Worm (Caenorhabditis elegans) whole organism, L2 larva: ENCODE data around the gene xpf-1.

Experiments used
- C34F6.9 ChIP-seq: fragments of 150-350 bp; optimal IDR thresholded peaks from 2 replicates; lab custom pipeline; 2014; ENCODE audit warnings: missing biosample characterization, missing genetic modification characterization
- F13H6.1 ChIP-seq: sonication (generic microtip); optimal IDR thresholded peaks from 2 replicates; lab custom pipeline; 2016; ENCODE audit warnings: missing genetic modification characterization, missing compliant biosample characterization
- R02D3.7 ChIP-seq: fragments of 150-350 bp; optimal IDR thresholded peaks from 2 replicates; lab custom pipeline; 2014; ENCODE audit warnings: missing biosample characterization, missing genetic modification characterization
- Y55F3AM.14 ChIP-seq: fragments of 200-800 bp; sonication (Bioruptor generic); optimal IDR thresholded peaks from 2 replicates; lab custom pipeline; 2018; ENCODE audit warnings: mild to moderate bottlenecking, missing genetic modification characterization, missing compliant biosample characterization
- ZK546.5 ChIP-seq: sonication (generic microtip); optimal IDR thresholded peaks from 2 replicates; lab custom pipeline; 2017; ENCODE audit warnings: missing biosample characterization, missing genetic modification characterization
- ama-1 ChIP-seq: fragments of 150-350 bp; optimal IDR thresholded peaks from 2 replicates; lab custom pipeline; 2018; ENCODE audit warnings: inconsistent platforms
- blmp-1 ChIP-seq: sonication (generic microtip); optimal IDR thresholded peaks from 2 replicates; lab custom pipeline; 2017; ENCODE audit warnings: missing genetic modification characterization, mild to moderate bottlenecking, missing compliant biosample characterization, antibody characterized with exemption, moderate library complexity; ENCODE audit not compliant: insufficient read depth
- ceh-16 ChIP-seq: fragments of 150-350 bp; optimal IDR thresholded peaks from 2 replicates; lab custom pipeline; 2014; ENCODE audit warnings: missing biosample characterization, missing genetic modification characterization
- crh-2 ChIP-seq: sonication (generic microtip); optimal IDR thresholded peaks from 2 replicates; lab custom pipeline; 2017; ENCODE audit warnings: missing biosample characterization, missing genetic modification characterization
- egl-27 ChIP-seq: sonication (generic microtip); optimal IDR thresholded peaks from 3 replicates; lab custom pipeline; 2017; ENCODE audit warnings: missing biosample characterization, missing genetic modification reagents, missing genetic modification characterization
- elt-1 ChIP-seq: fragments of 150-350 bp; optimal IDR thresholded peaks from 2 replicates; lab custom pipeline; 2014; ENCODE audit warnings: missing biosample characterization, missing genetic modification characterization
- elt-3 ChIP-seq: sonication (generic microtip); optimal IDR thresholded peaks from 2 replicates; lab custom pipeline; 2017; ENCODE audit warnings: missing biosample characterization, missing genetic modification characterization
- fos-1 ChIP-seq: fragments of 150-350 bp; optimal IDR thresholded peaks from 2 replicates; lab custom pipeline; 2014; ENCODE audit warnings: missing biosample characterization, missing genetic modification characterization
- gmeb-1 ChIP-seq: fragments of 150-350 bp; optimal IDR thresholded peaks from 2 replicates; lab custom pipeline; 2014; ENCODE audit warnings: missing biosample characterization, missing genetic modification characterization
- lsy-2 ChIP-seq, 2 experiments: fragments of 150-350 bp in 1 of 2; sonication (generic microtip) in 1 of 2; optimal IDR thresholded peaks; 2 replicates each; lab custom pipeline; 2014 to 2017; ENCODE audit warnings: missing biosample characterization in 2 of 2, missing genetic modification characterization in 2 of 2
- mbf-1 ChIP-seq: sonication (generic microtip); optimal IDR thresholded peaks from 2 replicates; lab custom pipeline; 2017; ENCODE audit warnings: missing biosample characterization, missing genetic modification characterization
- mdl-1 ChIP-seq, 2 experiments: fragments of 150-350 bp in 1 of 2; sonication (generic microtip) in 1 of 2; optimal IDR thresholded peaks; 2 replicates each; lab custom pipeline; 2017; ENCODE audit warnings: missing biosample characterization in 2 of 2, missing genetic modification characterization in 2 of 2
- nhr-12 ChIP-seq: fragments of 150-350 bp; optimal IDR thresholded peaks from 2 replicates; lab custom pipeline; 2014; ENCODE audit warnings: missing biosample characterization, missing genetic modification characterization
- nhr-129 ChIP-seq: fragments of 150-350 bp; optimal IDR thresholded peaks from 2 replicates; lab custom pipeline; 2014; ENCODE audit warnings: missing biosample characterization, missing genetic modification characterization
- nhr-21 ChIP-seq: fragments of 150-350 bp; optimal IDR thresholded peaks from 2 replicates; lab custom pipeline; 2014; ENCODE audit warnings: missing biosample characterization, missing genetic modification characterization
- nhr-25 ChIP-seq: fragments of 150-350 bp; sonication (generic microtip); optimal IDR thresholded peaks from 3 replicates; lab custom pipeline; 2014; ENCODE audit warnings: missing biosample characterization, missing genetic modification characterization
- nhr-6 ChIP-seq: fragments of 150-350 bp; optimal IDR thresholded peaks from 2 replicates; lab custom pipeline; 2014; ENCODE audit warnings: missing biosample characterization, missing genetic modification characterization
- nhr-77 ChIP-seq: fragments of 150-350 bp; optimal IDR thresholded peaks from 2 replicates; lab custom pipeline; 2014; ENCODE audit warnings: missing biosample characterization, missing genetic modification characterization
- sma-3 ChIP-seq: sonication (generic microtip); optimal IDR thresholded peaks from 2 replicates; lab custom pipeline; 2016; ENCODE audit warnings: missing genetic modification reagents, missing genetic modification characterization, missing compliant biosample characterization
- sma-9 ChIP-seq, 2 experiments: fragments of 150-350 bp in 1 of 2; sonication (generic microtip) in 1 of 2; optimal IDR thresholded peaks; 2 replicates each; lab custom pipeline; 2014 to 2016; ENCODE audit warnings: missing genetic modification characterization in 2 of 2, mild to moderate bottlenecking in 1 of 2, missing biosample characterization in 1 of 2, missing compliant biosample characterization in 1 of 2, missing genetic modification reagents in 1 of 2, moderate library complexity in 1 of 2
- snpc-4 ChIP-seq: fragments of 150-350 bp; optimal IDR thresholded peaks from 2 replicates; lab custom pipeline; 2014; ENCODE audit warnings: missing biosample characterization, missing genetic modification characterization
- zag-1 ChIP-seq: fragments of 150-350 bp; optimal IDR thresholded peaks from 2 replicates; lab custom pipeline; 2014; ENCODE audit warnings: missing biosample characterization, missing genetic modification characterization
- ztf-1 ChIP-seq: fragments of 200-800 bp; sonication (Bioruptor generic); conservative IDR thresholded peaks from 2 replicates; pipeline ENCODE4 v1.3.6; 2022; ENCODE audit warnings: missing genetic modification characterization, missing compliant biosample characterization
- ztf-11 ChIP-seq: sonication (generic microtip); optimal IDR thresholded peaks from 2 replicates; lab custom pipeline; 2017; ENCODE audit warnings: missing biosample characterization, missing genetic modification characterization
- ztf-4 ChIP-seq: fragments of 150-350 bp; optimal IDR thresholded peaks from 2 replicates; lab custom pipeline; 2014; ENCODE audit warnings: missing biosample characterization, missing genetic modification characterization

The xpf-1 gene

DNA sequence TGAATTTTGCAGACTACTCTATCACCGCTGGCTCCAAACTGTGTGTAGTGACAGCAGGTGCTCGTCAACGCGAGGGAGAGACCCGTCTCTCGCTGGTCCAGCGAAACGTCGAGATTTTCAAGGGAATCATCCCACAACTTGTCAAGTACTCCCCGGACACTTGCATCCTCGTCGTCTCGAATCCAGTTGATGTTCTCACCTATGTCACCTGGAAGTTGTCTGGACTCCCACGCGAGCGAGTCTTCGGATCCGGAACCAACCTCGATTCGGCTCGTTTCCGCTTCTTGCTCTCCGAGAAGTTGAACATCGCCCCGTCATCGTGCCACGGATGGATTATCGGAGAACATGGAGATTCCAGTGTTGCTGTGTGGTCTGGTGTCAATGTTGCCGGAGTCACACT lies 29.6 kb downstream of the xpf-1 start:
- no peak for TF ChIP-seq ceh-16
- TF ChIP-seq nhr-129 = no peak
- TF ChIP-seq crh-2 (tag; lab: Kevin White, UChicago) = no peak
- no peak for TF ChIP-seq blmp-1 (tag; lab: Kevin White, UChicago)
- no peak for TF ChIP-seq mbf-1
- TF ChIP-seq gmeb-1 (tag; lab: Kevin White, UChicago) = no peak
- no peak for TF ChIP-seq R02D3.7
- TF ChIP-seq C34F6.9 = no peak
- TF ChIP-seq ztf-4 (tag; lab: Kevin White, UChicago) = no peak
- TF ChIP-seq, all 48 proteins: peak for 0

DNA sequence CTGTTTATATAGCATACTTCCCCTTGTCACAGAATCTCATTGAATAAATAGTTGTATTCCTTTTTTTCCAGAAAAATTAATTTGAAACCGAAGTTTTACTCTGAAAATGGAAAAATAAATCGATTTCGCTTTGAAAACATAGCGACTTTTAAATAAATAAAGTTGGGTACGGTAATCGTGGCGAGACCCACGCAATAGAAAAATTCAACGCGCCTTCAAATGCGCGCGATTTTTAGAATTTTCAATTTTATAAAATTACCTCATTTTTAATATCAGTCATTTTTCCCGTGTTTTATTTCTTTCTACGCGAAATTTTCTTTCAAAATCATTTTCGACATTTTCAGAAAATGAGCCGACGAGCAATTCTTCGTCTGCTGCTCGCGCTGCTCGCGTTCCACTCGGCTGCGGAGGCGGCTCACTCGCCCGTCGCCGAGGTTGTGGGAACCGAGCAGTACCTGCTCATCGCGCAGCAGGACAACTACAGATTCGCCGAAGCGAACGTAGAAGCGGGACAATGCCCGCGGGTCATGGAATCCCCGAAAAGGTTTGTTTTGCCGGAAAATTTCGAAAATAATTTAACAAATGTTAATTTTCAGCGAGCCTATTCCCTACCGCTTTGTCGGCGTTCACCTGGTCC lies 30.6 kb downstream of the xpf-1 start, which contains the start of gene F13D12.5:
Gene F13D12.5 (plus strand): TSS at position 345 of the 637 bp plus-strand sequence.
- TF ChIP-seq egl-27 (tag; lab: Kevin White, UChicago) (no peak), ztf-4 (tag; lab: Kevin White, UChicago) (peak; percentile 38), nhr-129 (no peak)

DNA sequence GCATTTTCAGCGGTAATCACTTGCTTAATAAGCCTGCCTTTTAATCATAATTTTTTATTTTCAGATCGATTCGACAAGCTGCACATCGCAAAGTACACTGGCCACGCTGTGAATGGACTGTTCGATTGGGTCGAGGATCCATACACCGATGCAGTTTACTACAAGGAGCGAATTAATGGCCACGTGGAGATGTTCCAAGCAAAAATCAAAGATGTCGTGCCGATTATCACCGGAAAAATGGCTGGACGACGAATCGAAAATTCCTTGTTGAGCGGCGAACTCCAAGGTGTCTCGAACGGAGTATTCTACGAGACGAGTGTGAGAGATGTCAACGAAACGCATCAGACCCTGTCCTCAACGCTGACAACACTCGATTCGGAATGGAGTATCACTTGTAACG lies 31.5 kb downstream of the xpf-1 start:
- TF ChIP-seq R02D3.7 (no peak), nhr-6 (tag; lab: Kevin White, UChicago) (no peak), mbf-1 (no peak), nhr-77 (tag; lab: Kevin White, UChicago) (no peak), ztf-1 (GFP tag; lab: Robert Waterston, UW) (no peak), ama-1 (lab: Kevin White, UChicago) (no peak)

DNA sequence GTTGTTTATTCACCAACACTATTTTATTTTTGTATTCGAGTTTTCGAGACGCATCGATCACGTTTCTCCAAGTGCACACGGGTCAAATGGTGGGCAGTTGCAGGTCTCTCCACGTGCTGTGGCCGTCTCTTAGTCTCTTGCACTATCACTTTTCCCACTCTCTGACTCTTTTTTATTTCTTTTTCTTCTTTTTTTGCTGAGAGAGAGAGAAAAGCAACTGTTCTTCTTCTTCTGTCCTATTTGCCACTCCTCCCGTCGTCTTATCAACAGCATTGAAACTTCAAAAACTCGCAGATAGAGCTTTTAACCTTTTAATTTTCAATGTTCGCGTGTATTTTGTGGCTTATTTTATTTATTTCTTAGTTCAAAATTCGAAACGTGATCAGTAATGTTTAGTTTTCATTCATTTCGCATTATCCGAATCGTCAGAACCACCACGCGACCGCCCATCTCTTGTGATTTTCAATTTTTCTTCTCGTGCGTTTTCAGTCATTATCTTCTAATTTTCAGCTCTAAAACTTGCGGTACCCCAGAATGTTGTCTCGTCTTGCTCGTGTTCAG lies 32.7 kb downstream of the xpf-1 start, which contains the start of gene alh-8:
Gene alh-8 (plus strand): TSS at position 511 of the 561 bp plus-strand sequence.
- TF ChIP-seq fos-1 (tag; lab: Kevin White, UChicago) (peak; percentile 57), nhr-129 (peak; percentile 69), C34F6.9 (peak; percentile 59), sma-3 (GFP tag; lab: Kevin White, UChicago) (peak; percentile 33), sma-9 (GFP tag; optimal IDR thresholded peaks at IDR 0.05; lab: Kevin White, UChicago) (peak; percentile 85), sma-9 (tag; optimal IDR thresholded peaks at IDR 0.05; lab: Kevin White, UChicago) (no peak), lsy-2 (tag; optimal IDR thresholded peaks at IDR 0.05; lab: Kevin White, UChicago) (peak in 1 of 2 experiments; percentile 63), mdl-1 (tag; optimal IDR thresholded peaks at IDR 0.05; lab: Kevin White, UChicago) (peak; percentile 91), F13H6.1 (tag; lab: Kevin White, UChicago) (peak; percentile 73), Y55F3AM.14 (GFP tag; lab: Kevin White, UChicago) (peak; percentile 20), gmeb-1 (tag; lab: Kevin White, UChicago) (peak; percentile 44), crh-2 (tag; lab: Kevin White, UChicago) (peak; percentile 66), zag-1 (tag; lab: Kevin White, UChicago) (no peak), nhr-21 (tag; lab: Kevin White, UChicago) (peak; percentile 16), snpc-4 (tag; lab: Kevin White, UChicago) (no peak), nhr-12 (tag; lab: Kevin White, UChicago) (no peak), nhr-25 (tag; lab: Kevin White, UChicago) (peak; percentile 8), ceh-16 (no peak), ZK546.5 (tag; lab: Kevin White, UChicago) (no peak), ztf-4 (tag; lab: Kevin White, UChicago) (peak; percentile 7), egl-27 (tag; lab: Kevin White, UChicago) (peak; percentile 52), elt-1 (tag; lab: Kevin White, UChicago) (no peak)

DNA sequence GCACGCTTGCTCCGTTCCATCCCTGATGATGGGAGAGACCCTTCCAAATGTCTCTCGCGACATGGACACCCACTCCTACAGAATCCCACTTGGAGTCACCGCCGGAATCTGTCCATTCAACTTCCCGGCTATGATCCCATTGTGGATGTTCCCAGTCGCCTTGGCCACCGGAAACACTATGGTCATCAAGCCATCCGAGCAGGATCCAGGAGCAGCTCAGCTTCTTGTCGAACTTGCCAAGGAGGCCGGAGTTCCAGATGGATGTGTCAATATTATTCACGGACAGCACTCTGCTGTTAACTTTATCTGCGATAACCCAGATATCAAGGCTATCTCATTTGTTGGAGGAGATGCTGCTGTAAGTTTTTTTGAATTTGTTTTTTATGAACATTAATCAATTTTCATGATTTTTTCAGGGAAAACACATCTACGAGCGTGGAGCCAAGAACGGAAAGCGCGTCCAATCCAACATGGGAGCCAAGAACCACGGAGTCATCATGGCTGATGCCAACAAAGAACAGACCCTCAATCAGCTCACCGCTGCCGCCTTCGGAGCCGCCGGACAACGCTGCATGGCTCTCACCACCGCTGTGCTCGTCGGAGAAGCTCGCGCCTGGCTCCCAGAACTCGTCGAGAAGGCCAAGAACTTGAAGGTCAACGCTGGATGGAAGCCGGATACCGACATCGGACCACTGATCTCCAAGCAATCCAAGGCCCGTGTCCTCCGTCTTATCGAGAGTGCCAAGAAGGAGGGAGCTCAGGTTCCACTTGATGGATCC lies 34.0 kb downstream of the xpf-1 start:
- TF ChIP-seq ama-1 (lab: Kevin White, UChicago) (peak; percentile 23), elt-3 (no peak), ztf-11 (tag; lab: Kevin White, UChicago) (no peak)
